Worm (Caenorhabditis elegans) whole organism, L2 larva: ENCODE measurements around the gene W07B8.4.

Experiments used
- C34F6.9 ChIP-seq: fragments of 150-350 bp; optimal IDR thresholded peaks from 2 replicates; lab custom pipeline; 2014; ENCODE audit warnings: missing biosample characterization, missing genetic modification characterization
- F13H6.1 ChIP-seq: sonication (generic microtip); optimal IDR thresholded peaks from 2 replicates; lab custom pipeline; 2016; ENCODE audit warnings: missing genetic modification characterization, missing compliant biosample characterization
- Y55F3AM.14 ChIP-seq: fragments of 200-800 bp; sonication (Bioruptor generic); optimal IDR thresholded peaks from 2 replicates; lab custom pipeline; 2018; ENCODE audit warnings: mild to moderate bottlenecking, missing genetic modification characterization, missing compliant biosample characterization
- ZK546.5 ChIP-seq: sonication (generic microtip); optimal IDR thresholded peaks from 2 replicates; lab custom pipeline; 2017; ENCODE audit warnings: missing biosample characterization, missing genetic modification characterization
- aly-2 ChIP-seq: fragments of 150-350 bp; optimal IDR thresholded peaks from 2 replicates; lab custom pipeline; 2014; ENCODE audit warnings: missing biosample characterization, missing genetic modification characterization
- blmp-1 ChIP-seq: sonication (generic microtip); optimal IDR thresholded peaks from 2 replicates; lab custom pipeline; 2017; ENCODE audit warnings: missing genetic modification characterization, mild to moderate bottlenecking, missing compliant biosample characterization, antibody characterized with exemption, moderate library complexity; ENCODE audit not compliant: insufficient read depth
- ceh-16 ChIP-seq: fragments of 150-350 bp; optimal IDR thresholded peaks from 2 replicates; lab custom pipeline; 2014; ENCODE audit warnings: missing biosample characterization, missing genetic modification characterization
- ceh-82 ChIP-seq: fragments of 150-350 bp; optimal IDR thresholded peaks from 2 replicates; lab custom pipeline; 2014; ENCODE audit warnings: missing biosample characterization, missing genetic modification characterization
- crh-2 ChIP-seq: sonication (generic microtip); optimal IDR thresholded peaks from 2 replicates; lab custom pipeline; 2017; ENCODE audit warnings: missing biosample characterization, missing genetic modification characterization
- egl-27 ChIP-seq: sonication (generic microtip); optimal IDR thresholded peaks from 3 replicates; lab custom pipeline; 2017; ENCODE audit warnings: missing biosample characterization, missing genetic modification reagents, missing genetic modification characterization
- elt-3 ChIP-seq: sonication (generic microtip); optimal IDR thresholded peaks from 2 replicates; lab custom pipeline; 2017; ENCODE audit warnings: missing biosample characterization, missing genetic modification characterization
- gmeb-1 ChIP-seq: fragments of 150-350 bp; optimal IDR thresholded peaks from 2 replicates; lab custom pipeline; 2014; ENCODE audit warnings: missing biosample characterization, missing genetic modification characterization
- lsy-2 ChIP-seq, 2 experiments: fragments of 150-350 bp in 1 of 2; sonication (generic microtip) in 1 of 2; optimal IDR thresholded peaks; 2 replicates each; lab custom pipeline; 2014 to 2017; ENCODE audit warnings: missing biosample characterization in 2 of 2, missing genetic modification characterization in 2 of 2
- mab-5 ChIP-seq: fragments of 150-350 bp; optimal IDR thresholded peaks from 2 replicates; lab custom pipeline; 2014; ENCODE audit warnings: missing biosample characterization, missing genetic modification characterization
- mdl-1 ChIP-seq, 2 experiments: fragments of 150-350 bp in 1 of 2; sonication (generic microtip) in 1 of 2; optimal IDR thresholded peaks; 2 replicates each; lab custom pipeline; 2017; ENCODE audit warnings: missing biosample characterization in 2 of 2, missing genetic modification characterization in 2 of 2
- nhr-10 ChIP-seq: sonication (generic microtip); optimal IDR thresholded peaks from 2 replicates; lab custom pipeline; 2017; ENCODE audit warnings: missing biosample characterization, missing genetic modification characterization
- nhr-12 ChIP-seq: fragments of 150-350 bp; optimal IDR thresholded peaks from 2 replicates; lab custom pipeline; 2014; ENCODE audit warnings: missing biosample characterization, missing genetic modification characterization
- nhr-129 ChIP-seq: fragments of 150-350 bp; optimal IDR thresholded peaks from 2 replicates; lab custom pipeline; 2014; ENCODE audit warnings: missing biosample characterization, missing genetic modification characterization
- nhr-21 ChIP-seq: fragments of 150-350 bp; optimal IDR thresholded peaks from 2 replicates; lab custom pipeline; 2014; ENCODE audit warnings: missing biosample characterization, missing genetic modification characterization
- nhr-23 ChIP-seq: fragments of 150-350 bp; optimal IDR thresholded peaks from 2 replicates; lab custom pipeline; 2014; ENCODE audit warnings: missing biosample characterization, missing genetic modification reagents, missing genetic modification characterization
- nhr-237 ChIP-seq: fragments of 150-350 bp; optimal IDR thresholded peaks from 2 replicates; lab custom pipeline; 2014; ENCODE audit warnings: missing biosample characterization, missing genetic modification characterization
- nhr-25 ChIP-seq: fragments of 150-350 bp; sonication (generic microtip); optimal IDR thresholded peaks from 3 replicates; lab custom pipeline; 2014; ENCODE audit warnings: missing biosample characterization, missing genetic modification characterization
- nhr-6 ChIP-seq: fragments of 150-350 bp; optimal IDR thresholded peaks from 2 replicates; lab custom pipeline; 2014; ENCODE audit warnings: missing biosample characterization, missing genetic modification characterization
- nhr-77 ChIP-seq: fragments of 150-350 bp; optimal IDR thresholded peaks from 2 replicates; lab custom pipeline; 2014; ENCODE audit warnings: missing biosample characterization, missing genetic modification characterization
- sem-4 ChIP-seq: fragments of 150-350 bp; optimal IDR thresholded peaks from 2 replicates; lab custom pipeline; 2014; ENCODE audit warnings: missing biosample characterization, missing genetic modification reagents, missing genetic modification characterization
- sma-3 ChIP-seq: sonication (generic microtip); optimal IDR thresholded peaks from 2 replicates; lab custom pipeline; 2016; ENCODE audit warnings: missing genetic modification reagents, missing genetic modification characterization, missing compliant biosample characterization
- sma-9 ChIP-seq, 2 experiments: fragments of 150-350 bp in 1 of 2; sonication (generic microtip) in 1 of 2; optimal IDR thresholded peaks; 2 replicates each; lab custom pipeline; 2014 to 2016; ENCODE audit warnings: missing genetic modification characterization in 2 of 2, mild to moderate bottlenecking in 1 of 2, missing biosample characterization in 1 of 2, missing compliant biosample characterization in 1 of 2, missing genetic modification reagents in 1 of 2, moderate library complexity in 1 of 2
- unc-39 ChIP-seq: fragments of 150-350 bp; optimal IDR thresholded peaks from 2 replicates; lab custom pipeline; 2014; ENCODE audit warnings: missing biosample characterization, missing genetic modification characterization
- unc-55 ChIP-seq: fragments of 150-350 bp; sonication (generic microtip); optimal IDR thresholded peaks from 3 replicates; lab custom pipeline; 2014; ENCODE audit warnings: missing biosample characterization, missing genetic modification reagents, missing genetic modification characterization
- unc-62 ChIP-seq: fragments of 150-350 bp; optimal IDR thresholded peaks from 2 replicates; lab custom pipeline; 2014; ENCODE audit warnings: missing biosample characterization, missing genetic modification reagents, missing genetic modification characterization
- zag-1 ChIP-seq: fragments of 150-350 bp; optimal IDR thresholded peaks from 2 replicates; lab custom pipeline; 2014; ENCODE audit warnings: missing biosample characterization, missing genetic modification characterization
- ztf-1 ChIP-seq: fragments of 200-800 bp; sonication (Bioruptor generic); conservative IDR thresholded peaks from 2 replicates; pipeline ENCODE4 v1.3.6; 2022; ENCODE audit warnings: missing genetic modification characterization, missing compliant biosample characterization
- ztf-11 ChIP-seq: sonication (generic microtip); optimal IDR thresholded peaks from 2 replicates; lab custom pipeline; 2017; ENCODE audit warnings: missing biosample characterization, missing genetic modification characterization

The W07B8.4 gene

DNA sequence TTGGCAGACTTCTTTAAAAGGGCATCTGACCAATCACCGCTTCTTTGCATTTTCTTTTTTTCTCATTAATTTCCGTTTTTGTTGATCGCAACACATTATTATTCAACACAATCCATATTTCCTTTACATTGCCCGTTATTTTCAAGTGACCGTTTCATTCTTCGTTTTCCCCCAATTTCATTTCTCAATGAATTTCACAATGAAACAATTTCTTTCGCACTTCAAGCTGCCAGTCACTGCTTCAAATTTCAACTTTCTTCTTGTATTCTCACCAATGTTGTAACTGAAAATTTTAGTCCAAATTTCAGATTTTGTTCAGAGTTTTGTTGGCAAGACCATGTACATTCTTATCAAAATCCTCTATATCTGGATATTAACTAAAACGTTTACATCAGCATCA is 9.7 kb upstream of the W07B8.4 start, which contains the start of gene cutl-22:
cutl-22 (plus strand) TSS at position 301 of the 400 bp plus-strand sequence.
- TF ChIP-seq sma-9 (GFP tag; optimal IDR thresholded peaks at IDR 0.05; lab: Kevin White, UChicago) (no peak), sma-9 (tag; optimal IDR thresholded peaks at IDR 0.05; lab: Kevin White, UChicago) (no peak), nhr-21 (no peak), nhr-6 (tag; lab: Kevin White, UChicago) (no peak), unc-55 (GFP tag; lab: Kevin White, UChicago) (no peak), ceh-82 (tag; lab: Kevin White, UChicago) (no peak), C34F6.9 (tag; lab: Kevin White, UChicago) (no peak), F13H6.1 (no peak), unc-39 (tag; lab: Kevin White, UChicago) (no peak), mab-5 (no peak)

DNA sequence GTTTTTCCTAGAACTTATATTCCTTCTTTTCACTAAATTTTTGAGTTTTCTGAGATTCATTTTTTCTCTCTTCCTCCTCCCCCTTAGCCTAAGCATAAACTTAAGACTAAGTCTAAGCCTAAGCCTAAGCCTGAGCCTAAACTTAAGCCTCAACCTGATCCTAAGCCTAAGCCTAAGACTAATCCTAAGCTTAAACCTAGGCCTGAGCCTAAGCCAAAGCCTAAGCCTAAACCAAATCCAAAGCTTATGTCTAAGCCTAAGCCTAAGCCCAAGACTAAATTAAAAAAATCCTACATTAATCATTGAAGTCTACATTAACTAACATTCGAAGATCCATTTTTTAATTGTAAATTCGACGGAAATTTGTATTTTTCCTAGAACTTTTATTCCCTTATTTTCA is 9.1 kb upstream of the W07B8.4 start:
- TF ChIP-seq F13H6.1 (no peak), unc-39 (tag; lab: Kevin White, UChicago) (no peak), ceh-16 (tag; lab: Kevin White, UChicago) (no peak), aly-2 (no peak), zag-1 (tag; lab: Kevin White, UChicago) (no peak), ztf-11 (tag; lab: Kevin White, UChicago) (no peak), ZK546.5 (tag; lab: Kevin White, UChicago) (no peak), blmp-1 (tag; lab: Kevin White, UChicago) (no peak), lsy-2 (tag; optimal IDR thresholded peaks at IDR 0.05; lab: Kevin White, UChicago) (no peak), nhr-23 (tag; lab: Kevin White, UChicago) (no peak), crh-2 (tag; lab: Kevin White, UChicago) (no peak)

- TF ChIP-seq F13H6.1 = no peak
- TF ChIP-seq nhr-21 = no peak
- TF ChIP-seq nhr-129 (tag; lab: Kevin White, UChicago) = no peak
- TF ChIP-seq nhr-6 (tag; lab: Kevin White, UChicago) = no peak
- no peak for TF ChIP-seq Y55F3AM.14 (GFP tag; lab: Kevin White, UChicago)
- TF ChIP-seq nhr-77 (tag; lab: Kevin White, UChicago) = no peak
- TF ChIP-seq nhr-25 = no peak
- no peak for TF ChIP-seq unc-55 (GFP tag; lab: Kevin White, UChicago)
- no peak for TF ChIP-seq sem-4
- no peak for TF ChIP-seq nhr-10
- TF ChIP-seq mdl-1 (tag; optimal IDR thresholded peaks at IDR 0.05; lab: Kevin White, UChicago) = no peak
- TF ChIP-seq ztf-1 = no peak
- no peak for TF ChIP-seq gmeb-1 (tag; lab: Kevin White, UChicago)
- TF ChIP-seq unc-62 = no peak
- TF ChIP-seq egl-27 (tag; lab: Kevin White, UChicago) = no peak
- TF ChIP-seq nhr-237 (tag; lab: Kevin White, UChicago) = no peak
- TF ChIP-seq, all 48 proteins: peak for 0
These were observed 2.6 kb upstream of the W07B8.4 start, which contains the start of gene cpr-8 for ce11 chrV:1134302-1134701. cpr-8 (plus strand) TSS chrV:1134602.

ce11 chrV:1133840-1134239 is 2.1 kb upstream of the W07B8.4 start, which contains the start of gene cpr-5:
cpr-5 (minus strand) TSS chrV:1134036.
- peak; percentile 25 for TF ChIP-seq blmp-1 (tag; lab: Kevin White, UChicago)
- TF ChIP-seq nhr-12 = no peak
- TF ChIP-seq, all 48 proteins: peak for 1

ce11 chrV:1133223-1133622 is 1.5 kb upstream of the W07B8.4 start:
- TF ChIP-seq F13H6.1 (no peak), elt-3 (tag; lab: Kevin White, UChicago) (no peak), ztf-1 (no peak), nhr-23 (tag; lab: Kevin White, UChicago) (no peak), nhr-25 (no peak), egl-27 (tag; lab: Kevin White, UChicago) (no peak), unc-55 (GFP tag; lab: Kevin White, UChicago) (no peak), ZK546.5 (tag; lab: Kevin White, UChicago) (no peak), unc-62 (no peak), sma-3 (GFP tag; lab: Kevin White, UChicago) (no peak), nhr-77 (tag; lab: Kevin White, UChicago) (no peak)
